Fruit fly (Drosophila melanogaster): ENCODE results near the gene Phf5a.

The Phf5a gene

DNA sequence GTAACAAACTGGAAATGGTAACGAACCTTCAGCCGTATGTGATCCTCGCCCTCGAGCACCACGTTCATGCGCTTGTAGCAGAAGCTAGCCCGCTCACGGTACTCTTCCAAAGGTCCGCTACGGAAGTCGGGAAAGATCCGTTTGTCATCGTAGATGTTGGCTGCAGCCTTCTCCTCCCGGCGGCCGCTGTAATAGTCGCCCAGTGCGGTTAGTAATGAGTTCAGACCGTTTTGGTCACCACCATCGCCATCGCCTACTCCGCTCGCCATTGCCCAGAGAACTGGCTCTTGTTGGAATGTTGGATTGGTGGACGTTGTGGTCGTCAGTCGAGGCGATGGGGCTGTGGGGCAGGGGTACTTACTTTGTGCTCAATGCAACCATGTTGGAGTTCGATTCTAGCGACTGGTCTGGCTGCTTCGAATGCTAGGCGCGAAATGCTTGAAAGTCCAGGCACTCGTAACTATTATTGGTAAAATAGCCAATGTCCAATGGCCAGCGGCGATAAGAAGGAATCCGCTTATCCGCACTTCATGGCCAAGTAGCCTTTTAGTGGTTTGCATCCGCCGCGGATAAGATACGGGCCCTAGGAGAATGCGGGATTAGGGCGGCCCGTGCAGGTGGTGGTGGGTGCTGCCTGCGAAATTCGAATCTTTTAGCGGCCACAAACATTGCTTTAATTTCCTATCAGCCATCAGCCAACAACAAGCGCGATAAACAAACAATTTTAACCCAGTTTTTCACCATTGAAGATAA is 42.9 kb downstream of the Phf5a start (continued):
- TF ChIP-seq CG11695 (GFP tag; IDR thresholded peaks at IDR 0.05) (no peak), GATAe (GFP tag; conservative IDR thresholded peaks at IDR 0.05) (peak; percentile 69), sug (tag; optimal IDR thresholded peaks at IDR 0.05) (peak; percentile 88), kah (GFP tag; optimal IDR thresholded peaks at IDR 0.05) (peak; percentile 2), rib (GFP tag; IDR thresholded peaks at IDR 0.05) (peak; percentile 32; the same call in 1 of the 2 replicates), stc (GFP tag; IDR thresholded peaks at IDR 0.05) (no peak), CG9727 (GFP tag; optimal IDR thresholded peaks at IDR 0.05) (no peak), CG14860 (GFP tag; IDR thresholded peaks at IDR 0.05; ENCODE audit: partially characterized antibody) (no peak), CG6765 (GFP tag; optimal IDR thresholded peaks at IDR 0.05) (peak; percentile 32), crol (GFP tag; IDR thresholded peaks at IDR 0.05) (peak; percentile 84), CkIIα-i1 (GFP tag; IDR thresholded peaks at IDR 0.05) (no peak), exex (tag; optimal IDR thresholded peaks at IDR 0.05) (peak; percentile 85), MESR4 (GFP tag; optimal IDR thresholded peaks at IDR 0.05) (peak; percentile 14), CG3407 (GFP tag; optimal IDR thresholded peaks at IDR 0.05) (no peak), Ravus (GFP tag; IDR thresholded peaks at IDR 0.05) (no peak), CG12071 (GFP tag; optimal IDR thresholded peaks at IDR 0.05) (no peak), H2.0 (GFP tag; IDR thresholded peaks at IDR 0.05) (no peak), klu (GFP tag; IDR thresholded peaks at IDR 0.05) (no peak), CG10543 (GFP tag; optimal IDR thresholded peaks at IDR 0.05) (peak; percentile 45), CG6813 (GFP tag; optimal IDR thresholded peaks at IDR 0.05) (no peak), vvl (GFP tag; IDR thresholded peaks at IDR 0.05) (no peak), CG18476 (GFP tag; optimal IDR thresholded peaks at IDR 0.05) (no peak), Meics (GFP tag; optimal IDR thresholded peaks at IDR 0.05) (peak; percentile 3), CG15514 (GFP tag; optimal IDR thresholded peaks at IDR 0.05) (peak; percentile 34), CG10274 (GFP tag; optimal IDR thresholded peaks at IDR 0.05) (no peak), pzg (GFP tag; optimal IDR thresholded peaks at IDR 0.05) (peak; percentile 5), CG5953 (GFP tag; IDR thresholded peaks at IDR 0.05) (no peak), BtbVII (GFP tag; optimal IDR thresholded peaks at IDR 0.05) (peak; percentile 18), CG4820 (GFP tag; optimal IDR thresholded peaks at IDR 0.05) (no peak), Neu2 (GFP tag; optimal IDR thresholded peaks at IDR 0.05; ENCODE audit: borderline replicate concordance) (peak; percentile 50), Hand (GFP tag; optimal IDR thresholded peaks at IDR 0.05) (no peak), Bgb (GFP tag; IDR thresholded peaks at IDR 0.05; ENCODE audit: partially characterized antibody) (peak; percentile 10; the same call in 1 of the 2 replicates), CG2116 (GFP tag; optimal IDR thresholded peaks at IDR 0.05) (peak; percentile 88), Awh (GFP tag; IDR thresholded peaks at IDR 0.05) (peak; percentile 29; the same call in 1 of the 2 replicates), chm (GFP tag; IDR thresholded peaks at IDR 0.05) (no peak), ara (GFP tag; IDR thresholded peaks at IDR 0.05) (0 out of 2 replicates have a peak, but pooled peaks have one; percentile 18), CG10431 (GFP tag; optimal IDR thresholded peaks at IDR 0.05) (no peak), Hr78 (GFP tag; optimal IDR thresholded peaks at IDR 0.05) (peak in 1 of 2 experiments; percentile 67), ranshi (GFP tag; IDR thresholded peaks at IDR 0.05) (no peak), CG4424 (GFP tag; optimal IDR thresholded peaks at IDR 0.05) (no peak), mirr (GFP tag; optimal IDR thresholded peaks at IDR 0.05) (peak; percentile 55)
